Worm (Caenorhabditis elegans) whole organism, mixed stage, embryonic: ENCODE measurements around the gene pes-9.

Source experiments
- ceh-83 ChIP-seq: fragments of 200-800 bp; sonication (Bioruptor generic); optimal IDR thresholded peaks from 2 replicates; lab custom pipeline; 2018; ENCODE audit warnings: mild to moderate bottlenecking, missing genetic modification characterization, missing compliant biosample characterization
- elt-1 ChIP-seq: sonication (generic microtip); optimal IDR thresholded peaks from 2 replicates; lab custom pipeline; 2017; ENCODE audit warnings: missing genetic modification characterization, mild to moderate bottlenecking, missing compliant biosample characterization, antibody characterized with exemption, moderate library complexity, borderline replicate concordance; ENCODE audit not compliant: insufficient read depth
- lin-13 ChIP-seq: fragments of 150-350 bp; optimal IDR thresholded peaks from 2 replicates; lab custom pipeline; 2014; ENCODE audit warnings: missing biosample characterization, missing genetic modification characterization
- mab-5 ChIP-seq: fragments of 150-350 bp; optimal IDR thresholded peaks from 2 replicates; lab custom pipeline; 2014; ENCODE audit warnings: missing biosample characterization, missing genetic modification characterization
- nhr-237 ChIP-seq: fragments of 150-350 bp; optimal IDR thresholded peaks from 2 replicates; lab custom pipeline; 2014; ENCODE audit warnings: missing biosample characterization, missing genetic modification characterization
- snpc-4 ChIP-seq: fragments of 150-350 bp; optimal IDR thresholded peaks from 2 replicates; lab custom pipeline; 2014; ENCODE audit warnings: missing biosample characterization, missing genetic modification characterization
- unc-62 ChIP-seq: fragments of 150-350 bp; optimal IDR thresholded peaks from 2 replicates; lab custom pipeline; 2014; ENCODE audit warnings: missing biosample characterization, missing genetic modification reagents, missing genetic modification characterization
- ztf-11 ChIP-seq: fragments of 150-350 bp; optimal IDR thresholded peaks from 2 replicates; lab custom pipeline; 2014; ENCODE audit warnings: missing biosample characterization, missing genetic modification characterization

ce11 chrV:14548510-14548909 lies 48.3 kb downstream of the pes-9 start:
- TF ChIP-seq nhr-237: no peak
- no peak for TF ChIP-seq mab-5
- no peak for TF ChIP-seq ztf-11 (tag; lab: Kevin White, UChicago)
- no peak for TF ChIP-seq elt-1 (tag; lab: Kevin White, UChicago)
- no peak for TF ChIP-seq ceh-83 (GFP tag; lab: Kevin White, UChicago)
- no peak for TF ChIP-seq lin-13 (tag; lab: Kevin White, UChicago)
- TF ChIP-seq unc-62 (GFP tag; lab: Kevin White, UChicago): no peak
- TF ChIP-seq snpc-4 (tag; lab: Kevin White, UChicago): no peak
